Worm (Caenorhabditis elegans) whole organism, early embryonic: ENCODE results near the gene F58G1.7.

Experiments
- B0310.2 ChIP-seq: sonication (generic microtip); optimal IDR thresholded peaks from 2 replicates; lab custom pipeline; 2016; ENCODE audit warnings: mild to moderate bottlenecking, missing genetic modification characterization, missing compliant biosample characterization
- ama-1 ChIP-seq: fragments of 150-350 bp; optimal IDR thresholded peaks from 2 replicates; lab custom pipeline; 2014
- ceh-13 ChIP-seq: fragments of 200-800 bp; sonication (Bioruptor generic); optimal IDR thresholded peaks from 2 replicates; lab custom pipeline; 2018; ENCODE audit warnings: mild to moderate bottlenecking, missing genetic modification characterization, missing compliant biosample characterization
- ets-7 ChIP-seq: sonication (generic microtip); optimal IDR thresholded peaks from 2 replicates; lab custom pipeline; 2016; ENCODE audit warnings: missing genotype, missing genetic modification characterization, missing compliant biosample characterization
- flt-1 ChIP-seq: fragments of 200-800 bp; sonication (Bioruptor generic); IDR thresholded peaks from 2 replicates; pipeline ENCODE4 v1.3.6; 2022; ENCODE audit warnings: missing genetic modification characterization, missing compliant biosample characterization
- hmbx-1 ChIP-seq: sonication (generic microtip); optimal IDR thresholded peaks from 2 replicates; lab custom pipeline; 2016; ENCODE audit warnings: mild to moderate bottlenecking, missing genetic modification characterization, missing compliant biosample characterization
- hmg-4 ChIP-seq: fragments of 200-800 bp; sonication (Bioruptor generic); optimal IDR thresholded peaks from 2 replicates; lab custom pipeline; 2018; ENCODE audit warnings: mild to moderate bottlenecking, missing genetic modification characterization, missing compliant biosample characterization
- hnd-1 ChIP-seq: sonication (generic microtip); optimal IDR thresholded peaks from 2 replicates; lab custom pipeline; 2016; ENCODE audit warnings: missing genetic modification characterization, missing compliant biosample characterization
- tbx-11 ChIP-seq: fragments of 200-800 bp; sonication (Bioruptor generic); IDR thresholded peaks from 2 replicates; pipeline ENCODE4 v1.3.6; 2022; ENCODE audit warnings: missing genetic modification characterization, missing compliant biosample characterization
- tra-4 ChIP-seq: sonication (generic microtip); optimal IDR thresholded peaks from 2 replicates; lab custom pipeline; 2017; ENCODE audit warnings: missing genetic modification characterization, missing compliant biosample characterization

DNA sequence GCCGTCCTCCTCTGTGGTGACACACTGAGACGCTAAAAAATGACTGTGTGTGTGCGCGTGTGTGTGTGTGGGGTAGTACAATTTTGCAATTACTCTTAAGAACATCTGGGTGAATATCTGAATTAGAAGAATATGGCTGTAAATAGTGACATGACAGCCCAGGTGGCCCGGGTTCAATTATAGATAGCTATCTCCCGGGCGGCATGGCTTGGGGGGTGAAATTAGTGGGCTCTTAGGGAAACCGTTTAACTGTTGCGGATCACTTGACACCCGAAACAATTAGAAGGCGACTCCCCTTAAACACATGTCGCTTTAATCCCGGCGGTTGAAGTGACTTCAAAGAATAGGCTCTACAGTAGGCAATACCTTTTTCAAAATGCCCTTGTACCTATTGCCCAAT lies 42.1 kb upstream of the F58G1.7 start:
- TF ChIP-seq ceh-13 (GFP tag; lab: Kevin White, UChicago) (no peak), ama-1 (lab: Kevin White, UChicago) (no peak), flt-1 (GFP tag; lab: Robert Waterston, UW) (no peak), tbx-11 (GFP tag; lab: Robert Waterston, UW) (no peak), hmg-4 (no peak), hnd-1 (tag; lab: Kevin White, UChicago) (no peak), ets-7 (no peak), B0310.2 (no peak), hmbx-1 (tag; lab: Kevin White, UChicago) (no peak), tra-4 (tag; lab: Kevin White, UChicago) (no peak)
